Fruit fly (Drosophila melanogaster) whole organism, embryonic: ENCODE results near the gene MAPk-Ak2.

Experiments
- CG10366 ChIP-seq: fragments of 200-800 bp; sonication (Bioruptor generic); IDR thresholded peaks from 2 replicates; pipeline ENCODE4 v1.3.6; 2022; ENCODE audit warnings: missing biosample characterization, missing genetic modification characterization
- CG1529 ChIP-seq: fragments of 200-800 bp; sonication (Bioruptor generic); optimal IDR thresholded peaks from 3 replicates; lab custom pipeline; 2018; ENCODE audit warnings: missing biosample characterization, missing genetic modification characterization
- CG15696 ChIP-seq: fragments of 200-800 bp; sonication (Bioruptor generic); optimal IDR thresholded peaks from 2 replicates; lab custom pipeline; 2019; ENCODE audit warnings: missing biosample characterization, mild to moderate bottlenecking, missing genetic modification characterization, moderate library complexity
- CG16813 ChIP-seq: fragments of 200-800 bp; sonication (Bioruptor generic); IDR thresholded peaks from 3 replicates; pipeline ENCODE4 v1.3.6; 2022; ENCODE audit warnings: missing biosample characterization, missing genetic modification characterization; ENCODE audit not compliant: partially characterized antibody
- CG17612 ChIP-seq: fragments of 200-800 bp; sonication (Bioruptor generic); IDR thresholded peaks from 2 replicates; pipeline ENCODE4 v1.3.6; 2022; ENCODE audit warnings: missing biosample characterization, missing genetic modification characterization
- CG18599 ChIP-seq: fragments of 200-800 bp; sonication (Bioruptor generic); optimal IDR thresholded peaks from 3 replicates; lab custom pipeline; 2017; ENCODE audit warnings: missing biosample characterization, missing genetic modification characterization, mild to moderate bottlenecking, moderate library complexity, missing genetic modification reagents
- CG2116 ChIP-seq: fragments of 200-800 bp; sonication (Bioruptor generic); optimal IDR thresholded peaks from 3 replicates; lab custom pipeline; 2018; ENCODE audit warnings: missing biosample characterization, mild to moderate bottlenecking, missing genetic modification characterization
- CG2129 ChIP-seq: fragments of 200-800 bp; sonication (Bioruptor generic); IDR thresholded peaks from 2 replicates; pipeline ENCODE4 v1.3.6; 2022; ENCODE audit warnings: missing biosample characterization, missing genetic modification characterization; ENCODE audit not compliant: partially characterized antibody
- CG2199 ChIP-seq: fragments of 200-800 bp; sonication (Bioruptor generic); IDR thresholded peaks from 3 replicates; pipeline ENCODE4 v1.3.6; 2022; ENCODE audit warnings: missing biosample characterization, missing genetic modification characterization
- CG2202 ChIP-seq: fragments of 200-800 bp; sonication (Bioruptor generic); optimal IDR thresholded peaks from 2 replicates; lab custom pipeline; 2018; ENCODE audit warnings: missing biosample characterization, mild to moderate bottlenecking, missing genetic modification characterization
- CG31224 ChIP-seq: fragments of 200-800 bp; sonication (Bioruptor generic); IDR thresholded peaks from 2 replicates; pipeline ENCODE4 v1.3.6; 2022; ENCODE audit warnings: missing biosample characterization, missing genetic modification characterization
- CG32772 ChIP-seq: fragments of 200-800 bp; sonication (Bioruptor generic); IDR thresholded peaks from 2 replicates; pipeline ENCODE4 v1.3.6; 2022; ENCODE audit warnings: missing biosample characterization, missing genetic modification characterization
- CG3995 ChIP-seq: fragments of 200-800 bp; sonication (Bioruptor generic); optimal IDR thresholded peaks from 3 replicates; lab custom pipeline; 2016; ENCODE audit warnings: missing biosample characterization, missing genetic modification characterization
- CG4730 ChIP-seq: fragments of 200-800 bp; sonication (Bioruptor generic); IDR thresholded peaks from 2 replicates; pipeline ENCODE4 v1.3.6; 2022; ENCODE audit warnings: missing biosample characterization, missing genetic modification characterization
- CG7745 ChIP-seq: fragments of 200-800 bp; sonication (Bioruptor generic); optimal IDR thresholded peaks from 2 replicates; lab custom pipeline; 2018; ENCODE audit warnings: missing biosample characterization, mild to moderate bottlenecking, missing genetic modification characterization, moderate library complexity
- CG8944 ChIP-seq: fragments of 200-800 bp; sonication (Bioruptor generic); optimal IDR thresholded peaks from 3 replicates; lab custom pipeline; 2016; ENCODE audit warnings: missing biosample characterization, missing genetic modification characterization
- CG9727 ChIP-seq: fragments of 200-800 bp; sonication (Bioruptor generic); optimal IDR thresholded peaks from 3 replicates; lab custom pipeline; 2017; ENCODE audit warnings: missing biosample characterization, mild to moderate bottlenecking, missing genetic modification characterization
- CG9876 ChIP-seq: fragments of 200-800 bp; sonication (Bioruptor generic); optimal IDR thresholded peaks from 2 replicates; lab custom pipeline; 2016; ENCODE audit warnings: missing biosample characterization, missing genetic modification characterization
- Doc3 ChIP-seq: fragments of 200-800 bp; sonication (Bioruptor generic); IDR thresholded peaks from 3 replicates; pipeline ENCODE4 v1.3.6; 2022; ENCODE audit warnings: missing biosample characterization, missing genetic modification characterization; ENCODE audit not compliant: partially characterized antibody
- Dref ChIP-seq: fragments of 200-800 bp; sonication (Bioruptor generic); IDR thresholded peaks from 2 replicates; pipeline ENCODE4 v1.3.6; 2022; ENCODE audit warnings: missing biosample characterization, missing genetic modification characterization
- ERR ChIP-seq: fragments of 200-800 bp; sonication (Bioruptor generic); optimal IDR thresholded peaks from 2 replicates; lab custom pipeline; 2016; ENCODE audit warnings: missing biosample characterization, missing genetic modification characterization
- Fer2 ChIP-seq: fragments of 200-800 bp; sonication (Bioruptor generic); optimal IDR thresholded peaks from 2 replicates; lab custom pipeline; 2018; ENCODE audit warnings: missing biosample characterization, mild to moderate bottlenecking, missing genetic modification characterization, moderate library complexity
- Fer3 ChIP-seq: fragments of 200-800 bp; sonication (Bioruptor generic); optimal IDR thresholded peaks from 2 replicates; lab custom pipeline; 2018; ENCODE audit warnings: missing biosample characterization, mild to moderate bottlenecking, missing genetic modification characterization, moderate library complexity
- MBD-R2 ChIP-seq: fragments of 200-800 bp; sonication (Bioruptor generic); IDR thresholded peaks from 2 replicates; pipeline ENCODE4 v1.3.6; 2022; ENCODE audit warnings: missing biosample characterization, missing genetic modification characterization
- Med ChIP-seq: fragments of 200-800 bp; sonication (Bioruptor generic); peaks from one replicate; lab custom pipeline; 2016; ENCODE audit warnings: missing biosample characterization, missing genetic modification characterization, mild to moderate bottlenecking, inconsistent platforms, moderate library complexity
- Mes4 ChIP-seq: fragments of 200-800 bp; sonication (Bioruptor generic); optimal IDR thresholded peaks from 2 replicates; lab custom pipeline; 2016; ENCODE audit warnings: missing biosample characterization, missing genetic modification characterization
- Neu2 ChIP-seq: fragments of 200-800 bp; sonication (Bioruptor generic); optimal IDR thresholded peaks from 3 replicates; lab custom pipeline; 2016; ENCODE audit warnings: missing biosample characterization, missing genetic modification characterization, borderline replicate concordance
- Optix ChIP-seq: fragments of 200-800 bp; sonication (Bioruptor generic); IDR thresholded peaks from 3 replicates; pipeline ENCODE4 v1.3.6; 2022; ENCODE audit warnings: missing biosample characterization, missing genetic modification characterization
- Six4 ChIP-seq: fragments of 200-800 bp; sonication (Bioruptor generic); optimal IDR thresholded peaks from 2 replicates; lab custom pipeline; 2016; ENCODE audit warnings: missing biosample characterization, missing genetic modification characterization
- Sox102F ChIP-seq: fragments of 200-800 bp; sonication (Bioruptor generic); optimal IDR thresholded peaks from 2 replicates; lab custom pipeline; 2018; ENCODE audit warnings: missing biosample characterization, mild to moderate bottlenecking, missing genetic modification characterization, moderate library complexity
- Vsx1 ChIP-seq: fragments of 200-800 bp; sonication (Bioruptor generic); optimal IDR thresholded peaks from 2 replicates; lab custom pipeline; 2017; ENCODE audit warnings: missing biosample characterization, mild to moderate bottlenecking, missing genetic modification characterization, missing genetic modification reagents
- gcm ChIP-seq: fragments of 200-800 bp; sonication (Bioruptor generic); optimal IDR thresholded peaks from 2 replicates; lab custom pipeline; 2019; ENCODE audit warnings: missing biosample characterization, mild to moderate bottlenecking, missing genetic modification characterization, moderate library complexity
- gsb-n ChIP-seq: fragments of 200-800 bp; sonication (Bioruptor generic); optimal IDR thresholded peaks from 3 replicates; lab custom pipeline; 2018; ENCODE audit warnings: missing biosample characterization, mild to moderate bottlenecking, missing genetic modification characterization
- ham ChIP-seq: fragments of 200-800 bp; sonication (Bioruptor generic); IDR thresholded peaks from 2 replicates; pipeline ENCODE4 v1.3.6; 2022; ENCODE audit warnings: missing biosample characterization, missing genetic modification characterization
- kay ChIP-seq: fragments of 200-800 bp; sonication (Bioruptor generic); optimal IDR thresholded peaks from 2 replicates; lab custom pipeline; 2016; ENCODE audit warnings: missing biosample characterization, missing genetic modification characterization
- knrl ChIP-seq: fragments of 200-800 bp; sonication (Bioruptor generic); IDR thresholded peaks from 3 replicates; pipeline ENCODE4 v1.3.6; 2022; ENCODE audit warnings: missing biosample characterization, missing genetic modification characterization; ENCODE audit not compliant: partially characterized antibody
- lola ChIP-seq, 3 experiments: fragments of >200 bp in 2 of 3; fragments of 200-800 bp in 1 of 3; sonication (Bioruptor generic) in 1 of 3; optimal IDR thresholded peaks; 2 replicates each; lab custom pipeline; 2017 to 2019; ENCODE audit warnings: missing biosample characterization in 3 of 3, missing genetic modification characterization in 3 of 3, mild to moderate bottlenecking in 1 of 3, moderate library complexity in 1 of 3
- maf-S ChIP-seq: fragments of 200-800 bp; sonication (Bioruptor generic); optimal IDR thresholded peaks from 2 replicates; lab custom pipeline; 2016; ENCODE audit warnings: missing biosample characterization, missing genetic modification characterization
- nau ChIP-seq: fragments of 200-800 bp; sonication (Bioruptor generic); optimal IDR thresholded peaks from 3 replicates; lab custom pipeline; 2017; ENCODE audit warnings: missing biosample characterization, mild to moderate bottlenecking, missing genetic modification characterization, missing genetic modification reagents
- nmo ChIP-seq: fragments of 200-800 bp; sonication (Bioruptor generic); optimal IDR thresholded peaks from 2 replicates; lab custom pipeline; 2018; ENCODE audit warnings: missing biosample characterization, mild to moderate bottlenecking, missing genetic modification characterization, moderate library complexity
- pnt ChIP-seq: fragments of 200-800 bp; sonication (Bioruptor generic); optimal IDR thresholded peaks from 3 replicates; lab custom pipeline; 2016; ENCODE audit warnings: missing biosample characterization, missing genetic modification characterization
- ranshi ChIP-seq: fragments of 200-800 bp; sonication (Bioruptor generic); IDR thresholded peaks from 2 replicates; pipeline ENCODE4 v1.3.6; 2022; ENCODE audit warnings: missing biosample characterization, missing genetic modification characterization
- sens-2 ChIP-seq: fragments of 200-800 bp; sonication (Bioruptor generic); IDR thresholded peaks from 2 replicates; pipeline ENCODE4 v1.3.6; 2022; ENCODE audit warnings: missing biosample characterization, missing genetic modification characterization
- sim ChIP-seq: fragments of 200-800 bp; sonication (Bioruptor generic); IDR thresholded peaks from 2 replicates; pipeline ENCODE4 v1.3.6; 2022; ENCODE audit warnings: missing biosample characterization, missing genetic modification characterization
- ssp ChIP-seq: fragments of 200-800 bp; sonication (Bioruptor generic); IDR thresholded peaks from 2 replicates; pipeline ENCODE4 v1.3.6; 2022; ENCODE audit warnings: missing biosample characterization, missing genetic modification characterization
- tin ChIP-seq: fragments of 200-800 bp; sonication (Bioruptor generic); optimal IDR thresholded peaks from 3 replicates; lab custom pipeline; 2016; ENCODE audit warnings: missing biosample characterization, missing genetic modification characterization
- unc-4 ChIP-seq: fragments of 200-800 bp; sonication (Bioruptor generic); IDR thresholded peaks from 2 replicates; pipeline ENCODE4 v1.3.6; 2022; ENCODE audit warnings: missing biosample characterization, missing genetic modification characterization; ENCODE audit not compliant: partially characterized antibody
- wek ChIP-seq: fragments of 200-800 bp; sonication (Bioruptor generic); optimal IDR thresholded peaks from 3 replicates; lab custom pipeline; 2018; ENCODE audit warnings: missing biosample characterization, mild to moderate bottlenecking, missing genetic modification characterization, moderate library complexity
- zfh1 ChIP-seq: fragments of 200-800 bp; sonication (Bioruptor generic); IDR thresholded peaks from 3 replicates; pipeline ENCODE4 v1.3.6; 2022; ENCODE audit warnings: missing biosample characterization, missing genetic modification characterization

Gene MAPk-Ak2

DNA sequence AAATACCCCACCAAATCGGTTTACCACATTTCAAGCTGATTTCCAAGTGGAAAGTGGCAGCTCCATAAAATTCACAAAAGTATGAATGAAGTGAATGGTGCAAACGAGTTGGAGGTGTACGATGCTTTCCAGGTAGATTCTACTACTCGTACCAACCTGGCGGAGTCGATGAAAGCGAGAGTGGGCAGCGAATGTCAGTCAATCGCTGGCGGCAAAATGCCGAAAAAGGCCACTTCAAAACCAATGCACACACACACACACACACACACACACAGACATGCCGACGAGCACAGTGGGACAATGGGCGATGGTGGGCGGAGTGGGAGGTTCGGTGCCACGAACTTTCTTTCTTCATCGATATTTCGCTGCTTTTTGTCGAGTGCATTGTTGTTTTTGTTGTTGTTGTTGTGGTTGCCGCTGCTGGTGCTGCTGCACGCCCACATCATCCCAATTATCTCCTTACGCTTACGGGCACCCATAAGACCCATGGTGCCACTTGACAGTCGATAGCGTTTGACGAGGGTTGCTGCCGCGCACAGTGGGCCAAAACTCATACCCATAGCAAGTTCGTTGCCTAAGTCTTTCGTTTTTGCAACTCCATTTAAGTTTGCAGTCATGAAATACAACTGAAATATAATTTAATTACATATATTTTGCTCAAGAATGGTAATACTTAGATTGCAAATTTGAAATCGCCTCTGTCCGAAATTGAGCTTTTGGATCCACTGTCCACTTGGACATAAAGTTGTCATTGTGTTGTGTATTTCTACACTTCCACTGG, 19.4 kb upstream of the MAPk-Ak2 start (continued):
- TF ChIP-seq Dref (GFP tag; lab: Robert Waterston, UW) = no peak
- TF ChIP-seq Vsx1 (GFP tag; lab: Kevin White, UChicago) = no peak
- TF ChIP-seq CG3995 (GFP tag; lab: Kevin White, UChicago) = no peak
- peak; percentile 54; the same call in 1 of the 2 replicates for TF ChIP-seq sens-2 (GFP tag; lab: Robert Waterston, UW)
- TF ChIP-seq zfh1 (GFP tag; lab: Robert Waterston, UW) = peak; percentile 53; the same call in 1 of the 3 replicates
- no peak for TF ChIP-seq CG17612 (GFP tag; lab: Robert Waterston, UW)
- TF ChIP-seq lola (GFP tag; optimal IDR thresholded peaks at IDR 0.05; lab: Kevin White, UChicago) = peak in 1 of 3 experiments; percentile 32
- no peak for TF ChIP-seq Optix (GFP tag; lab: Robert Waterston, UW)
- TF ChIP-seq ham (GFP tag; lab: Robert Waterston, UW) = no peak
- no peak for TF ChIP-seq CG8944 (GFP tag; lab: Kevin White, UChicago)
- peak; percentile 22 for TF ChIP-seq pnt (GFP tag; lab: Kevin White, UChicago)
- TF ChIP-seq tin (GFP tag; lab: Kevin White, UChicago) = peak; percentile 35
- no peak for TF ChIP-seq CG2199 (GFP tag; lab: Robert Waterston, UW)
- no peak for TF ChIP-seq unc-4 (GFP tag; lab: Robert Waterston, UW)
- no peak; the same call in 1 of the 2 replicates for TF ChIP-seq CG10366 (GFP tag; lab: Robert Waterston, UW)
- TF ChIP-seq knrl (GFP tag; lab: Robert Waterston, UW) = no peak
- TF ChIP-seq Mes4 (GFP tag; lab: Kevin White, UChicago) = no peak
- TF ChIP-seq CG16813 (GFP tag; lab: Robert Waterston, UW) = no peak
- TF ChIP-seq Sox102F = peak; percentile 76
- peak; percentile 2 for TF ChIP-seq gcm (GFP tag; lab: Kevin White, UChicago)
- no peak for TF ChIP-seq CG9876 (GFP tag; lab: Kevin White, UChicago)
- TF ChIP-seq ssp (GFP tag; lab: Robert Waterston, UW) = peak; percentile 27; the same call in 1 of the 2 replicates
- TF ChIP-seq CG15696 (tag; lab: Kevin White, UChicago) = no peak
- TF ChIP-seq CG4730 (GFP tag; lab: Robert Waterston, UW) = no peak
- peak; percentile 34 for TF ChIP-seq gsb-n (tag; lab: Kevin White, UChicago)
- TF ChIP-seq CG9727 = peak; percentile 9
- peak; percentile 50 for TF ChIP-seq Med (GFP tag; lab: Kevin White, UChicago)
- no peak for TF ChIP-seq MBD-R2 (GFP tag; lab: Robert Waterston, UW)
- peak; percentile 41 for TF ChIP-seq CG1529 (GFP tag; lab: Kevin White, UChicago)
- no peak for TF ChIP-seq Six4 (GFP tag; lab: Kevin White, UChicago)
- no peak for TF ChIP-seq Neu2
- no peak for TF ChIP-seq sim (GFP tag; lab: Robert Waterston, UW)
- peak; percentile 57 for TF ChIP-seq nmo (GFP tag; lab: Kevin White, UChicago)
- TF ChIP-seq CG32772 (GFP tag; lab: Robert Waterston, UW) = peak; percentile 55; the same call in 1 of the 2 replicates
- no peak for TF ChIP-seq CG7745 (tag; lab: Kevin White, UChicago)
- TF ChIP-seq nau (GFP tag; lab: Kevin White, UChicago) = no peak
- TF ChIP-seq ERR (GFP tag; lab: Kevin White, UChicago) = no peak
- no peak for TF ChIP-seq Fer2 (tag; lab: Kevin White, UChicago)
- TF ChIP-seq CG2129 = no peak
- TF ChIP-seq wek (GFP tag; lab: Kevin White, UChicago) = no peak
- no peak for TF ChIP-seq maf-S
- TF ChIP-seq Doc3 (GFP tag; lab: Robert Waterston, UW) = no peak
- peak; percentile 15 for TF ChIP-seq CG18599
- no peak for TF ChIP-seq kay (GFP tag; lab: Kevin White, UChicago)
- no peak for TF ChIP-seq CG2116 (GFP tag; lab: Kevin White, UChicago)
- TF ChIP-seq CG31224 = no peak
- TF ChIP-seq ranshi = no peak
- TF ChIP-seq Fer3 (tag; lab: Kevin White, UChicago) = no peak
- TF ChIP-seq CG2202 (tag; lab: Kevin White, UChicago) = no peak
